Fruit fly (Drosophila melanogaster) whole organism, wandering third instar larva: ENCODE data around the gene DENR.

ENCODE experiments used
- Abd-B ChIP-seq: fragments of >200 bp; optimal IDR thresholded peaks from 2 replicates; lab custom pipeline; 2017; ENCODE audit warnings: missing biosample characterization, missing genetic modification characterization
- Dif ChIP-seq: fragments of 200-275, 200-300 bp; sonication (Bioruptor generic); optimal IDR thresholded peaks from 2 replicates; lab custom pipeline; 2018; ENCODE audit warnings: missing biosample characterization, missing genetic modification characterization; ENCODE audit not compliant: partially characterized antibody
- Hr78 ChIP-seq: fragments of >200 bp; optimal IDR thresholded peaks from 2 replicates; lab custom pipeline; 2017; ENCODE audit warnings: missing biosample characterization, missing genetic modification characterization
- Sp1 ChIP-seq: fragments of 200-800 bp; sonication (Bioruptor generic); optimal IDR thresholded peaks from 3 replicates; lab custom pipeline; 2019; ENCODE audit warnings: missing biosample characterization, mild to moderate bottlenecking, missing genetic modification characterization, moderate library complexity
- br ChIP-seq: fragments of 200-800 bp; sonication (Bioruptor generic); optimal IDR thresholded peaks from 2 replicates; lab custom pipeline; 2016; ENCODE audit warnings: missing biosample characterization, missing genetic modification characterization
- brk ChIP-seq: fragments of 200-800 bp; sonication (Bioruptor generic); optimal IDR thresholded peaks from 2 replicates; lab custom pipeline; 2016; ENCODE audit warnings: missing biosample characterization, mild to moderate bottlenecking, missing genetic modification characterization
- dl ChIP-seq, 2 experiments: fragments of 175-275, 200-275 bp in 1 of 2; fragments of 200-275 bp in 1 of 2; sonication (Bioruptor generic); optimal IDR thresholded peaks; lab custom pipeline; 2018; ENCODE audit warnings: mild to moderate bottlenecking in 2 of 2, missing biosample characterization in 2 of 2, missing genetic modification characterization in 2 of 2, moderate library complexity in 2 of 2; ENCODE audit not compliant: partially characterized antibody in 2 of 2, insufficient read depth in 1 of 2
- foxo ChIP-seq, 2 experiments: fragments of 200-800 bp; sonication (Bioruptor generic); optimal IDR thresholded peaks; 2 replicates in 1 of 2; 3 replicates in 1 of 2; lab custom pipeline; 2016 to 2017; ENCODE audit warnings: missing biosample characterization in 2 of 2, missing genetic modification characterization in 2 of 2
- fru ChIP-seq: fragments of 200-800 bp; sonication (Bioruptor generic); optimal IDR thresholded peaks from 3 replicates; lab custom pipeline; 2016; ENCODE audit warnings: missing biosample characterization, mild to moderate bottlenecking, missing genetic modification characterization
- jim ChIP-seq: fragments of 175-275, 200-325 bp; sonication (Bioruptor generic); optimal IDR thresholded peaks from 2 replicates; lab custom pipeline; 2016; ENCODE audit warnings: missing biosample characterization, mild to moderate bottlenecking, missing genetic modification characterization
- psq ChIP-seq: fragments of 200-800 bp; sonication (Bioruptor generic); optimal IDR thresholded peaks from 3 replicates; lab custom pipeline; 2017; ENCODE audit warnings: missing biosample characterization, mild to moderate bottlenecking, missing genetic modification characterization, moderate library complexity
- usp ChIP-seq: fragments of >200 bp; optimal IDR thresholded peaks from 2 replicates; lab custom pipeline; 2017; ENCODE audit warnings: missing biosample characterization, missing genetic modification characterization

- no peak for TF ChIP-seq foxo (GFP tag; optimal IDR thresholded peaks at IDR 0.05; lab: Kevin White, UChicago)
- no peak for TF ChIP-seq br (GFP tag; lab: Kevin White, UChicago)
- TF ChIP-seq usp (GFP tag; lab: Kevin White, UChicago): no peak
- TF ChIP-seq brk: no peak
- no peak for TF ChIP-seq Abd-B (GFP tag; lab: Kevin White, UChicago)
- TF ChIP-seq fru (GFP tag; lab: Kevin White, UChicago): no peak
- no peak for TF ChIP-seq jim (GFP tag; lab: Kevin White, UChicago)
- TF ChIP-seq Hr78 (GFP tag; lab: Kevin White, UChicago): no peak
- TF ChIP-seq Dif (GFP tag; lab: Kevin White, UChicago): no peak
- no peak for TF ChIP-seq psq (GFP tag; lab: Kevin White, UChicago)
- TF ChIP-seq dl (GFP tag; optimal IDR thresholded peaks at IDR 0.05; lab: Kevin White, UChicago; ENCODE audit: insufficient read depth in 1 of 2, partially characterized antibody in 2 of 2): no peak
- no peak for TF ChIP-seq Sp1 (GFP tag; lab: Kevin White, UChicago)
Measured at dm6 chrX:16848978-16849377, 37.4 kb downstream of the DENR start.
